Worm (Caenorhabditis elegans): Measurements from ENCODE around the gene Y73C8B.1.

The Y73C8B.1 gene

ce11 chrV:3218604-3219003 is 21.9 kb upstream of the Y73C8B.1 start:
- no peak for TF ChIP-seq klf-2 (GFP tag; conservative IDR thresholded peaks at IDR 0.05)
- TF ChIP-seq cog-1 (tag; optimal IDR thresholded peaks at IDR 0.05): no peak
- TF ChIP-seq ztf-23 (GFP tag; IDR thresholded peaks at IDR 0.05): no peak
- no peak for TF ChIP-seq ref-1 (GFP tag; conservative IDR thresholded peaks at IDR 0.05)
- TF ChIP-seq med-1 (GFP tag; optimal IDR thresholded peaks at IDR 0.05; ENCODE audit: insufficient read depth): no peak
- TF ChIP-seq flt-1 (GFP tag; IDR thresholded peaks at IDR 0.05): no peak
- TF ChIP-seq tab-1 (GFP tag; IDR thresholded peaks at IDR 0.05): no peak

DNA sequence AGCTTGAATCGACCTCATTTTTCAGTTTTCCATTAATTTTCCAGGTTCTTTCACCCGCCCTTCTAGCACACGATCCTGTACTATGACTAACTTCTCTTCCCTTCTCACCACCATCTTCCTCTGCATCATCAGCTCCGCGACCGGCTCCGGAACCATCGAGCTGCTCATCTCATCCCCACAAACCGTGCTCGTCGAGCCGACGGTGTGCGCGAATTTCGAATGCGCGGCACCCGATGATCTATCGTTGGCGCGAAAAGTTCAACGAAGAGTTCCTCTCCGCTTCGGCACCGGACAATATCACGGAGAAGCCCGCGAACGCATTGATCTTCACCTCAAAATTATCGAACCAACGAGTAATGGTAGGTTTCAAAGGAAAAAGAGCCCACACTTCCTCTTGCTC is 13.5 kb upstream of the Y73C8B.1 start, which contains the start of gene apx-1:
apx-1 (plus strand) TSS at position 50 of the 400 bp plus-strand sequence.
- no peak for TF ChIP-seq klf-2 (GFP tag; conservative IDR thresholded peaks at IDR 0.05)
- TF ChIP-seq med-1 (GFP tag; optimal IDR thresholded peaks at IDR 0.05; ENCODE audit: insufficient read depth): no peak

ce11 chrV:3208940-3209339 is 12.3 kb upstream of the Y73C8B.1 start:
- TF ChIP-seq klf-2 (GFP tag; conservative IDR thresholded peaks at IDR 0.05) (no peak), flt-1 (GFP tag; IDR thresholded peaks at IDR 0.05) (no peak), ztf-29 (GFP tag; IDR thresholded peaks at IDR 0.05) (no peak), cog-1 (tag; optimal IDR thresholded peaks at IDR 0.05) (no peak), tab-1 (GFP tag; IDR thresholded peaks at IDR 0.05) (no peak), med-1 (GFP tag; optimal IDR thresholded peaks at IDR 0.05; ENCODE audit: insufficient read depth) (no peak), T22C8.4 (GFP tag; IDR thresholded peaks at IDR 0.05) (no peak), ref-1 (GFP tag; conservative IDR thresholded peaks at IDR 0.05) (no peak), ztf-23 (GFP tag; IDR thresholded peaks at IDR 0.05) (no peak)

ce11 chrV:3204433-3204832 is 7.8 kb upstream of the Y73C8B.1 start:
- TF ChIP-seq tab-1 (GFP tag; IDR thresholded peaks at IDR 0.05): no peak
- no peak for TF ChIP-seq ref-1 (GFP tag; conservative IDR thresholded peaks at IDR 0.05)
- no peak for TF ChIP-seq cog-1 (tag; optimal IDR thresholded peaks at IDR 0.05)
- TF ChIP-seq ztf-29 (GFP tag; IDR thresholded peaks at IDR 0.05): no peak
- TF ChIP-seq med-1 (GFP tag; optimal IDR thresholded peaks at IDR 0.05; ENCODE audit: insufficient read depth): no peak
- no peak for TF ChIP-seq flt-1 (GFP tag; IDR thresholded peaks at IDR 0.05)
- TF ChIP-seq T22C8.4 (GFP tag; IDR thresholded peaks at IDR 0.05): no peak
- TF ChIP-seq klf-2 (GFP tag; conservative IDR thresholded peaks at IDR 0.05): no peak
- TF ChIP-seq ztf-23 (GFP tag; IDR thresholded peaks at IDR 0.05): no peak

ce11 chrV:3200323-3200722 is 3.6 kb upstream of the Y73C8B.1 start, which contains the start of gene K08D9.4:
Gene K08D9.4, minus strand, starts transcription at chrV:3200423.
- no peak for TF ChIP-seq klf-2 (GFP tag; conservative IDR thresholded peaks at IDR 0.05)
- no peak for TF ChIP-seq tab-1 (GFP tag; IDR thresholded peaks at IDR 0.05)
- no peak for TF ChIP-seq ztf-29 (GFP tag; IDR thresholded peaks at IDR 0.05)
- no peak for TF ChIP-seq T22C8.4 (GFP tag; IDR thresholded peaks at IDR 0.05)
- no peak for TF ChIP-seq ztf-23 (GFP tag; IDR thresholded peaks at IDR 0.05)
- no peak for TF ChIP-seq cog-1 (tag; optimal IDR thresholded peaks at IDR 0.05)
- TF ChIP-seq med-1 (GFP tag; optimal IDR thresholded peaks at IDR 0.05; ENCODE audit: insufficient read depth): no peak
- TF ChIP-seq flt-1 (GFP tag; IDR thresholded peaks at IDR 0.05): no peak
- no peak for TF ChIP-seq ref-1 (GFP tag; conservative IDR thresholded peaks at IDR 0.05)

- TF ChIP-seq tab-1 (GFP tag; IDR thresholded peaks at IDR 0.05): no peak
- no peak for TF ChIP-seq med-1 (GFP tag; optimal IDR thresholded peaks at IDR 0.05; ENCODE audit: insufficient read depth)
- no peak for TF ChIP-seq ztf-23 (GFP tag; IDR thresholded peaks at IDR 0.05)
- no peak for TF ChIP-seq klf-2 (GFP tag; conservative IDR thresholded peaks at IDR 0.05)
- TF ChIP-seq flt-1 (GFP tag; IDR thresholded peaks at IDR 0.05): no peak
- TF ChIP-seq ref-1 (GFP tag; conservative IDR thresholded peaks at IDR 0.05): no peak
- TF ChIP-seq cog-1 (tag; optimal IDR thresholded peaks at IDR 0.05): no peak
- no peak for TF ChIP-seq ztf-29 (GFP tag; IDR thresholded peaks at IDR 0.05)
- no peak for TF ChIP-seq T22C8.4 (GFP tag; IDR thresholded peaks at IDR 0.05)
These were observed 868 bp downstream of the Y73C8B.1 start for ce11 chrV:3195814-3196213.

DNA sequence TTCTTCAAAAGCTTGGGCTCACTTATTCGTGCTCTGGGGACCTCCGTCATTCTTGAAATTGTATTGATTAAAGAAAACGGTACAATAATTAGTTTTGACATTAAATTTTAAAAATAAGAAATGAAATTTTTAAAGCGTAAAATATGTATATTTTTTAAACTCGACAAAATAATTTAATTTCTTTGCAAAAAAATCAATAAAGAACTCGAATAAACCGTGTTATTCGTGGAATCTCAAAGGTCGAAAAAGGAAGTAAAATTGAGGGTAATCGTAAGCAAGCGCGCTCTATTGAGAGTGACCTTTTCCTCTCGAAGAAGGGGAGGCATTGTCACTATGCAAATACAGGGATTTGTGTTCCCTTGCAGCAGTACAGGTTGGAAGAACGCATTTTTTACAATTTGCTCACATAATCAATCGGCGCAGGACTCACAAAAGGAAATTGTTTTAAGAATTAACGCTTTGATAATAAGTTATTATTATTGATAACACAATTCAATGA is 1.7 kb downstream of the Y73C8B.1 start, which contains the start of gene Y73C8B.2:
Y73C8B.2 (minus strand) TSS at position 51 of the 499 bp plus-strand sequence.
- no peak for TF ChIP-seq T22C8.4 (GFP tag; IDR thresholded peaks at IDR 0.05)
- TF ChIP-seq cog-1 (tag; optimal IDR thresholded peaks at IDR 0.05): peak; percentile 5

DNA sequence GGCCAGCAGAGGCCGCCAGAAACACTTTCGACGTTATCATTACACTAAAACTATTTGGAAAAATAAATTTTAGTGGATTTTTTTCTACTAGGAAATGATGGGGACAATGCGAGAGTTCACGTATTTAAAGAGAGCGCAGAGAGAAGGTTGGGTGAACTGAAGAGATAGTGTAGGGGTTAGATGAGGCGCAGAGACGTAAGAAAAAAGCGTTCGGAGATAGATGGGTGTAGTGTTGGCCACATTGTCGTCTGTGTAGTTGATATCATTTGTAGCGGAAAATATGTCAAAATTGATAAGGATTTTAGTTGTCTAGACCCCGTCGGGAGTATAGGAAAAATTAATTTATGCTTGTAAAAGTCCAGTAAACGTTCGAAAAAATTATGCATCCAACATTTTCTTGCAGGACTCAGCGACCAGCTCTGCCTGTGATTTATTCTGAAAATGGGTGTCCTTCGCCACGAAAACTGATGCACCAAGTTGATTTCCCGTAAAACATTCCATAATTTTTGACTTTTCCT is 3.5 kb downstream of the Y73C8B.1 start, which contains the start of the genes Y73C8B.3 and Y73C8B.9:
Y73C8B.3 (minus strand) TSS at position 147 of the 518 bp plus-strand sequence.
Y73C8B.9 (plus strand) TSS at position 468 of the 518 bp plus-strand sequence.
- TF ChIP-seq cog-1 (tag; optimal IDR thresholded peaks at IDR 0.05) (no peak), flt-1 (GFP tag; IDR thresholded peaks at IDR 0.05) (no peak), tab-1 (GFP tag; IDR thresholded peaks at IDR 0.05) (no peak), T22C8.4 (GFP tag; IDR thresholded peaks at IDR 0.05) (no peak)

- TF ChIP-seq tab-1 (GFP tag; IDR thresholded peaks at IDR 0.05) (no peak), ref-1 (GFP tag; conservative IDR thresholded peaks at IDR 0.05) (no peak), ztf-23 (GFP tag; IDR thresholded peaks at IDR 0.05) (no peak), flt-1 (GFP tag; IDR thresholded peaks at IDR 0.05) (no peak), cog-1 (tag; optimal IDR thresholded peaks at IDR 0.05) (no peak), klf-2 (GFP tag; conservative IDR thresholded peaks at IDR 0.05) (no peak), T22C8.4 (GFP tag; IDR thresholded peaks at IDR 0.05) (no peak)
These were observed 8.6 kb downstream of the Y73C8B.1 start, which contains the start of gene lag-2 for ce11 chrV:3188043-3188442. Gene lag-2, plus strand, starts transcription at chrV:3188343.

ce11 chrV:3185855-3186254 is 10.8 kb downstream of the Y73C8B.1 start:
- no peak for TF ChIP-seq klf-2 (GFP tag; conservative IDR thresholded peaks at IDR 0.05)
- TF ChIP-seq ref-1 (GFP tag; conservative IDR thresholded peaks at IDR 0.05): no peak
- TF ChIP-seq med-1 (GFP tag; optimal IDR thresholded peaks at IDR 0.05; ENCODE audit: insufficient read depth): no peak
- no peak for TF ChIP-seq tab-1 (GFP tag; IDR thresholded peaks at IDR 0.05)
- TF ChIP-seq flt-1 (GFP tag; IDR thresholded peaks at IDR 0.05): no peak
- no peak for TF ChIP-seq cog-1 (tag; optimal IDR thresholded peaks at IDR 0.05)
- TF ChIP-seq ztf-23 (GFP tag; IDR thresholded peaks at IDR 0.05): no peak
- no peak for TF ChIP-seq T22C8.4 (GFP tag; IDR thresholded peaks at IDR 0.05)
- TF ChIP-seq ztf-29 (GFP tag; IDR thresholded peaks at IDR 0.05): no peak

All from whole organism, midembryonic.